Fruit fly (Drosophila melanogaster): ENCODE results near the gene CG5254.

CG5254 gene

dm6 chrX:775184-775583, 25.0 kb downstream of the CG5254 start (continued):
- peak; percentile 83 for TF ChIP-seq fru (GFP tag; optimal IDR thresholded peaks at IDR 0.05)
- TF ChIP-seq brk (GFP tag; optimal IDR thresholded peaks at IDR 0.05) = peak; percentile 50
- peak; percentile 74 for TF ChIP-seq ey (GFP tag; optimal IDR thresholded peaks at IDR 0.05)
- TF ChIP-seq sv (GFP tag; optimal IDR thresholded peaks at IDR 0.05) = no peak
- TF ChIP-seq OdsH (GFP tag; optimal IDR thresholded peaks at IDR 0.05) = peak; percentile 79
- no peak for TF ChIP-seq jim (GFP tag; optimal IDR thresholded peaks at IDR 0.05)

- peak; percentile 64 for TF ChIP-seq h (GFP tag; optimal IDR thresholded peaks at IDR 0.05)
- peak; percentile 70 for TF ChIP-seq psq (GFP tag; optimal IDR thresholded peaks at IDR 0.05)
- no peak for TF ChIP-seq dl (GFP tag; optimal IDR thresholded peaks at IDR 0.05; ENCODE audit: insufficient read depth in 1 of 2, partially characterized antibody in 2 of 2)
- TF ChIP-seq fru (GFP tag; optimal IDR thresholded peaks at IDR 0.05) = peak; percentile 82
- no peak for TF ChIP-seq jim (GFP tag; optimal IDR thresholded peaks at IDR 0.05)
- TF ChIP-seq OdsH (GFP tag; optimal IDR thresholded peaks at IDR 0.05) = peak; percentile 53
- peak; percentile 12 for TF ChIP-seq br (GFP tag; optimal IDR thresholded peaks at IDR 0.05)
- peak; percentile 61 for TF ChIP-seq ey (GFP tag; optimal IDR thresholded peaks at IDR 0.05)
- no peak for TF ChIP-seq CrebA (GFP tag; optimal IDR thresholded peaks at IDR 0.05; ENCODE audit: borderline replicate concordance)
- TF ChIP-seq Myc (optimal IDR thresholded peaks at IDR 0.05) = no peak
- peak; percentile 83 for TF ChIP-seq woc (GFP tag; optimal IDR thresholded peaks at IDR 0.05)
- TF ChIP-seq dmrt93B (GFP tag; optimal IDR thresholded peaks at IDR 0.05) = peak; percentile 11
- peak; percentile 11 for TF ChIP-seq Hnf4 (GFP tag; optimal IDR thresholded peaks at IDR 0.05)
- TF ChIP-seq foxo (GFP tag; optimal IDR thresholded peaks at IDR 0.05) = peak in 1 of 2 experiments; percentile 75
- peak; percentile 53 for TF ChIP-seq Sp1 (GFP tag; optimal IDR thresholded peaks at IDR 0.05)
- TF ChIP-seq brk (GFP tag; optimal IDR thresholded peaks at IDR 0.05) = no peak
- peak; percentile 58 for TF ChIP-seq HLH106 (tag; optimal IDR thresholded peaks at IDR 0.05)
- no peak for TF ChIP-seq usp (GFP tag; optimal IDR thresholded peaks at IDR 0.05)
- TF ChIP-seq rgr (GFP tag; optimal IDR thresholded peaks at IDR 0.05) = peak; percentile 44
These were observed 29.2 kb downstream of the CG5254 start for dm6 chrX:779344-779743.

- TF ChIP-seq usp (GFP tag; optimal IDR thresholded peaks at IDR 0.05) (no peak), Myc (optimal IDR thresholded peaks at IDR 0.05) (peak; percentile 54), Abd-B (GFP tag; optimal IDR thresholded peaks at IDR 0.05) (no peak), fru (GFP tag; optimal IDR thresholded peaks at IDR 0.05) (peak; percentile 36), dmrt93B (GFP tag; optimal IDR thresholded peaks at IDR 0.05) (no peak), psq (GFP tag; optimal IDR thresholded peaks at IDR 0.05) (peak; percentile 28), dsf (GFP tag; optimal IDR thresholded peaks at IDR 0.05; ENCODE audit: borderline replicate concordance) (no peak), Hr83 (GFP tag; optimal IDR thresholded peaks at IDR 0.05; ENCODE audit: poor library complexity, severe bottlenecking) (no peak), CrebA (GFP tag; optimal IDR thresholded peaks at IDR 0.05; ENCODE audit: borderline replicate concordance) (no peak), brk (GFP tag; optimal IDR thresholded peaks at IDR 0.05) (no peak), dl (GFP tag; optimal IDR thresholded peaks at IDR 0.05; ENCODE audit: insufficient read depth in 1 of 2, partially characterized antibody in 2 of 2) (no peak), tai (GFP tag; optimal IDR thresholded peaks at IDR 0.05) (no peak), br (GFP tag; optimal IDR thresholded peaks at IDR 0.05) (no peak), foxo (GFP tag; optimal IDR thresholded peaks at IDR 0.05) (peak in 1 of 2 experiments; percentile 9), Hnf4 (GFP tag; optimal IDR thresholded peaks at IDR 0.05) (no peak), HLH106 (tag; optimal IDR thresholded peaks at IDR 0.05) (no peak), jim (GFP tag; optimal IDR thresholded peaks at IDR 0.05) (no peak), Dif (GFP tag; optimal IDR thresholded peaks at IDR 0.05; ENCODE audit: partially characterized antibody) (peak; percentile 31), CG9705 (GFP tag; optimal IDR thresholded peaks at IDR 0.05) (no peak)
These were observed 34.3 kb downstream of the CG5254 start, which contains the start of gene tw for dm6 chrX:784456-784855. TSS of gene tw (plus strand) at chrX:784746.

- TF ChIP-seq Hr83 (GFP tag; optimal IDR thresholded peaks at IDR 0.05; ENCODE audit: poor library complexity, severe bottlenecking) (no peak), HLH106 (tag; optimal IDR thresholded peaks at IDR 0.05) (peak; percentile 56), fru (GFP tag; optimal IDR thresholded peaks at IDR 0.05) (peak; percentile 70), psq (GFP tag; optimal IDR thresholded peaks at IDR 0.05) (peak; percentile 15), rgr (GFP tag; optimal IDR thresholded peaks at IDR 0.05) (peak; percentile 40), dmrt93B (GFP tag; optimal IDR thresholded peaks at IDR 0.05) (peak; percentile 7), CG32264 (GFP tag; optimal IDR thresholded peaks at IDR 0.05) (no peak), pan (optimal IDR thresholded peaks at IDR 0.05) (no peak), sv (GFP tag; optimal IDR thresholded peaks at IDR 0.05) (no peak), CG9705 (GFP tag; optimal IDR thresholded peaks at IDR 0.05) (no peak), woc (GFP tag; optimal IDR thresholded peaks at IDR 0.05) (no peak), foxo (GFP tag; optimal IDR thresholded peaks at IDR 0.05) (peak in 1 of 2 experiments; percentile 51), Sp1 (GFP tag; optimal IDR thresholded peaks at IDR 0.05) (peak; percentile 14), h (GFP tag; optimal IDR thresholded peaks at IDR 0.05) (peak; percentile 51), OdsH (GFP tag; optimal IDR thresholded peaks at IDR 0.05) (peak; percentile 44), Jra (GFP tag; optimal IDR thresholded peaks at IDR 0.05) (no peak), dl (GFP tag; optimal IDR thresholded peaks at IDR 0.05; ENCODE audit: insufficient read depth in 1 of 2, partially characterized antibody in 2 of 2) (no peak), ey (GFP tag; optimal IDR thresholded peaks at IDR 0.05) (peak; percentile 56), sage (GFP tag; optimal IDR thresholded peaks at IDR 0.05) (no peak), tai (GFP tag; optimal IDR thresholded peaks at IDR 0.05) (no peak), br (GFP tag; optimal IDR thresholded peaks at IDR 0.05) (peak; percentile 64), Abd-B (GFP tag; optimal IDR thresholded peaks at IDR 0.05) (no peak), dsf (GFP tag; optimal IDR thresholded peaks at IDR 0.05; ENCODE audit: borderline replicate concordance) (no peak), Hnf4 (GFP tag; optimal IDR thresholded peaks at IDR 0.05) (no peak), lola (GFP tag; optimal IDR thresholded peaks at IDR 0.05) (no peak), Vsx2 (GFP tag; optimal IDR thresholded peaks at IDR 0.05; ENCODE audit: partially characterized antibody) (no peak), Myc (optimal IDR thresholded peaks at IDR 0.05) (no peak)
These were observed 40.0 kb downstream of the CG5254 start, which contains the start of gene CG13360 for dm6 chrX:790039-790597. TSS of gene CG13360 (minus strand) at chrX:790089.

All from whole organism, wandering third instar larva.